Worm (Caenorhabditis elegans): ENCODE measurements around the gene K02D3.1.

Gene K02D3.1

ce11 chrX:13728991-13729390, 22.3 kb downstream of the K02D3.1 start:
- TF ChIP-seq snpc-4 (tag; optimal IDR thresholded peaks at IDR 0.05): no peak
- peak; percentile 90 for TF ChIP-seq aha-1 (tag)
- TF ChIP-seq ceh-62 (tag; optimal IDR thresholded peaks at IDR 0.05): no peak

- TF ChIP-seq pha-4 (GFP tag; IDR thresholded peaks at IDR 0.05): peak; percentile 79; the same call in 1 of the 2 replicates
- TF ChIP-seq pha-4 (tag; optimal IDR thresholded peaks at IDR 0.05): no peak
- peak; percentile 73 for TF ChIP-seq snpc-1.2 (GFP tag; IDR thresholded peaks at IDR 0.05)
- TF ChIP-seq ZK337.2 (GFP tag; IDR thresholded peaks at IDR 0.05): no peak
- TF ChIP-seq Y75B8A.6 (GFP tag; IDR thresholded peaks at IDR 0.05): no peak
- 0 out of 4 replicates have a peak, but pooled peaks of 1 of the 2 experiments have one; percentile 52 for TF ChIP-seq madf-5 (GFP tag; IDR thresholded peaks at IDR 0.05)
- TF ChIP-seq F10B5.3 (tag; optimal IDR thresholded peaks at IDR 0.05): no peak
- TF ChIP-seq daf-8 (GFP tag; IDR thresholded peaks at IDR 0.05): no peak
- no peak for TF ChIP-seq mxl-3 (GFP tag; optimal IDR thresholded peaks at IDR 0.05)
- no peak for TF ChIP-seq lsy-2 (tag; optimal IDR thresholded peaks at IDR 0.05)
- TF ChIP-seq zip-11 (GFP tag; IDR thresholded peaks at IDR 0.05): no peak
- TF ChIP-seq Y105C5A.15 (GFP tag; IDR thresholded peaks at IDR 0.05): 0 out of 2 replicates have a peak, but pooled peaks have one; percentile 24
- peak; percentile 72 for TF ChIP-seq vab-7 (GFP tag; IDR thresholded peaks at IDR 0.05)
- no peak for TF ChIP-seq daf-19 (GFP tag; conservative IDR thresholded peaks at IDR 0.05)
- no peak for TF ChIP-seq nhr-42 (GFP tag; IDR thresholded peaks at IDR 0.05)
- no peak for TF ChIP-seq nhr-25 (tag; optimal IDR thresholded peaks at IDR 0.05; ENCODE audit: borderline replicate concordance, insufficient read depth)
- TF ChIP-seq ceh-44 (GFP tag; IDR thresholded peaks at IDR 0.05): 0 out of 2 replicates have a peak, but pooled peaks have one; percentile 20
- 0 out of 2 replicates have a peak, but pooled peaks have one; percentile 5 for TF ChIP-seq dmd-9 (GFP tag; IDR thresholded peaks at IDR 0.05)
- no peak for TF ChIP-seq nhr-76 (tag; optimal IDR thresholded peaks at IDR 0.05)
- no peak for TF ChIP-seq zfp-3 (GFP tag; conservative IDR thresholded peaks at IDR 0.05)
- no peak for TF ChIP-seq F26F4.8 (GFP tag; conservative IDR thresholded peaks at IDR 0.05)
- TF ChIP-seq lin-38 (GFP tag; IDR thresholded peaks at IDR 0.05): peak; percentile 50
- TF ChIP-seq lin-1 (GFP tag; IDR thresholded peaks at IDR 0.05): peak; percentile 42; the same call in 1 of the 2 replicates
- no peak for TF ChIP-seq T26A8.4 (GFP tag; IDR thresholded peaks at IDR 0.05)
- peak; percentile 17; the same call in 1 of the 2 replicates for TF ChIP-seq tra-1 (GFP tag; IDR thresholded peaks at IDR 0.05)
- TF ChIP-seq aha-1 (tag): peak; percentile 24
- TF ChIP-seq set-16 (GFP tag; IDR thresholded peaks at IDR 0.05): no peak
- TF ChIP-seq F44E2.7 (GFP tag; IDR thresholded peaks at IDR 0.05): peak; percentile 57; the same call in 1 of the 2 replicates
- TF ChIP-seq lin-13 (GFP tag; optimal IDR thresholded peaks at IDR 0.05): no peak
- TF ChIP-seq nhr-48 (tag; optimal IDR thresholded peaks at IDR 0.05): no peak
- TF ChIP-seq daf-16 (GFP tag; optimal IDR thresholded peaks at IDR 0.05): no peak
- TF ChIP-seq daf-16 (tag; optimal IDR thresholded peaks at IDR 0.05): peak; percentile 33
- TF ChIP-seq madf-9 (GFP tag; conservative IDR thresholded peaks at IDR 0.05): no peak
- TF ChIP-seq Y48G9A.11 (GFP tag; IDR thresholded peaks at IDR 0.05): peak; percentile 16; the same call in 1 of the 2 replicates
- peak; percentile 67; the same call in 1 of the 2 replicates for TF ChIP-seq dmd-8 (GFP tag; IDR thresholded peaks at IDR 0.05)
- TF ChIP-seq lin-39 (tag; optimal IDR thresholded peaks at IDR 0.05): no peak
- no peak for TF ChIP-seq nhr-28 (tag; optimal IDR thresholded peaks at IDR 0.05)
- TF ChIP-seq arid-1 (GFP tag; conservative IDR thresholded peaks at IDR 0.05): peak; percentile 67
- TF ChIP-seq F49E8.2 (tag; optimal IDR thresholded peaks at IDR 0.05; ENCODE audit: borderline replicate concordance): no peak
- TF ChIP-seq D1046.2 (GFP tag; IDR thresholded peaks at IDR 0.05): peak; percentile 15; the same call in 1 of the 2 replicates
- TF ChIP-seq nhr-41 (GFP tag; IDR thresholded peaks at IDR 0.05): no peak
- TF ChIP-seq lin-29 (GFP tag; IDR thresholded peaks at IDR 0.05): no peak
- TF ChIP-seq fkh-10 (GFP tag; optimal IDR thresholded peaks at IDR 0.05): no peak
Observed at ce11 chrX:13729724-13730123, 23.0 kb downstream of the K02D3.1 start.

All from whole organism, L4 larva.